Worm (Caenorhabditis elegans) whole organism, late embryonic: Measurements from ENCODE around the gene mboa-7.

Experiments
- C38D4.7 ChIP-seq: fragments of 200-800 bp; sonication (Bioruptor generic); optimal IDR thresholded peaks from 2 replicates; lab custom pipeline; 2018; ENCODE audit warnings: mild to moderate bottlenecking, missing genetic modification characterization, moderate library complexity, missing compliant biosample characterization
- K02D7.2 ChIP-seq: sonication (generic microtip); optimal IDR thresholded peaks from 2 replicates; lab custom pipeline; 2017; ENCODE audit warnings: mild to moderate bottlenecking, missing genetic modification characterization, missing compliant biosample characterization
- ceh-2 ChIP-seq: sonication (generic microtip); optimal IDR thresholded peaks from 2 replicates; lab custom pipeline; 2016; ENCODE audit warnings: missing genotype, missing genetic modification characterization, missing compliant biosample characterization
- ceh-22 ChIP-seq: sonication (generic microtip); optimal IDR thresholded peaks from 2 replicates; lab custom pipeline; 2017; ENCODE audit warnings: missing biosample characterization, missing genetic modification characterization
- ceh-30 ChIP-seq: fragments of 150-350 bp; optimal IDR thresholded peaks from 2 replicates; lab custom pipeline; 2014; ENCODE audit warnings: missing biosample characterization, missing genetic modification characterization
- ceh-45 ChIP-seq: fragments of 200-800 bp; sonication (Bioruptor generic); IDR thresholded peaks from 2 replicates; pipeline ENCODE4 v1.3.6; 2022; ENCODE audit warnings: missing genetic modification reagents, missing genetic modification characterization, missing compliant biosample characterization
- ceh-9 ChIP-seq: sonication (generic microtip); optimal IDR thresholded peaks from 2 replicates; lab custom pipeline; 2016; ENCODE audit warnings: mild to moderate bottlenecking, missing genetic modification characterization, inconsistent platforms, missing compliant biosample characterization
- dmd-4 ChIP-seq: sonication (generic microtip); optimal IDR thresholded peaks from 2 replicates; lab custom pipeline; 2016; ENCODE audit warnings: borderline replicate concordance, missing genetic modification characterization, missing compliant biosample characterization
- dve-1 ChIP-seq: sonication (generic microtip); optimal IDR thresholded peaks from 2 replicates; lab custom pipeline; 2017; ENCODE audit warnings: antibody characterized with exemption, mild to moderate bottlenecking, missing genetic modification characterization, missing compliant biosample characterization
- elt-2 ChIP-seq: sonication (generic microtip); optimal IDR thresholded peaks from 2 replicates; lab custom pipeline; 2016; ENCODE audit warnings: missing genetic modification reagents, missing genetic modification characterization, missing compliant biosample characterization
- elt-4 ChIP-seq: sonication (generic microtip); optimal IDR thresholded peaks from 2 replicates; lab custom pipeline; 2016; ENCODE audit warnings: missing genetic modification characterization, missing compliant biosample characterization
- ets-4 ChIP-seq: sonication (generic microtip); optimal IDR thresholded peaks from 2 replicates; lab custom pipeline; 2016; ENCODE audit warnings: missing genetic modification characterization, missing compliant biosample characterization
- hlh-30 ChIP-seq: sonication (generic microtip); optimal IDR thresholded peaks from 2 replicates; lab custom pipeline; 2017; ENCODE audit warnings: antibody characterized with exemption, missing genetic modification characterization, missing compliant biosample characterization; ENCODE audit not compliant: insufficient read depth
- hlh-8 ChIP-seq: sonication (generic microtip); optimal IDR thresholded peaks from 2 replicates; lab custom pipeline; 2016; ENCODE audit warnings: missing genotype, missing genetic modification characterization, missing compliant biosample characterization
- nhr-232 ChIP-seq: sonication (generic microtip); optimal IDR thresholded peaks from 2 replicates; lab custom pipeline; 2016; ENCODE audit warnings: missing genetic modification characterization, missing compliant biosample characterization
- npax-4 ChIP-seq: sonication (generic microtip); optimal IDR thresholded peaks from 2 replicates; lab custom pipeline; 2016; ENCODE audit warnings: missing genetic modification characterization, missing compliant biosample characterization
- pax-1 ChIP-seq: fragments of 150-350 bp; optimal IDR thresholded peaks from 2 replicates; lab custom pipeline; 2014; ENCODE audit warnings: missing biosample characterization, missing genetic modification characterization
- pha-2 ChIP-seq: sonication (generic microtip); optimal IDR thresholded peaks from 2 replicates; lab custom pipeline; 2017; ENCODE audit warnings: mild to moderate bottlenecking, missing genetic modification characterization, missing compliant biosample characterization
- pha-4 ChIP-seq: fragments of 150-350 bp; optimal IDR thresholded peaks from 2 replicates; lab custom pipeline; 2018; ENCODE audit warnings: missing biosample characterization, missing genetic modification reagents, missing genetic modification characterization
- pqm-1 ChIP-seq: sonication (generic microtip); optimal IDR thresholded peaks from 2 replicates; lab custom pipeline; 2016; ENCODE audit warnings: missing genetic modification characterization, missing compliant biosample characterization
- pros-1 ChIP-seq: fragments of 150-350 bp; optimal IDR thresholded peaks from 2 replicates; lab custom pipeline; 2014; ENCODE audit warnings: missing biosample characterization, missing genetic modification reagents, missing genetic modification characterization
- ref-2 ChIP-seq: sonication (generic microtip); optimal IDR thresholded peaks from 2 replicates; lab custom pipeline; 2016; ENCODE audit warnings: missing genetic modification characterization, missing compliant biosample characterization
- rnt-1 ChIP-seq: sonication (generic microtip); optimal IDR thresholded peaks from 2 replicates; lab custom pipeline; 2016; ENCODE audit warnings: missing genetic modification characterization, missing compliant biosample characterization
- sdc-2 ChIP-seq: sonication (generic microtip); optimal IDR thresholded peaks from 2 replicates; lab custom pipeline; 2016; ENCODE audit warnings: missing genotype, missing genetic modification characterization, missing compliant biosample characterization
- sox-4 ChIP-seq: sonication (generic microtip); optimal IDR thresholded peaks from 2 replicates; lab custom pipeline; 2017; ENCODE audit warnings: mild to moderate bottlenecking, missing genetic modification characterization, inconsistent platforms, missing compliant biosample characterization
- syd-9 ChIP-seq: sonication (generic microtip); optimal IDR thresholded peaks from 2 replicates; lab custom pipeline; 2016; ENCODE audit warnings: mild to moderate bottlenecking, missing genetic modification characterization, moderate library complexity, missing compliant biosample characterization
- tbx-2 ChIP-seq: sonication (generic microtip); optimal IDR thresholded peaks from 2 replicates; lab custom pipeline; 2016; ENCODE audit warnings: missing genetic modification characterization, missing compliant biosample characterization
- tbx-7 ChIP-seq: sonication (generic microtip); optimal IDR thresholded peaks from 2 replicates; lab custom pipeline; 2016; ENCODE audit warnings: missing genotype, missing genetic modification characterization, missing compliant biosample characterization
- ttx-3 ChIP-seq: sonication (generic microtip); optimal IDR thresholded peaks from 2 replicates; lab custom pipeline; 2016; ENCODE audit warnings: missing genetic modification reagents, missing genetic modification characterization, missing compliant biosample characterization
- unc-3 ChIP-seq, 2 experiments: fragments of 200-800 bp in 1 of 2; sonication (Bioruptor generic) in 1 of 2; sonication (generic microtip) in 1 of 2; conservative IDR thresholded peaks in 1 of 2; optimal IDR thresholded peaks in 1 of 2; 2 replicates each; pipeline versions ENCODE4 v1.3.6 to Lab custom; 2016 to 2022; ENCODE audit warnings: missing compliant biosample characterization in 2 of 2, missing genetic modification characterization in 2 of 2, missing genetic modification reagents in 1 of 2

The mboa-7 gene

ce11 chrX:10485300-10485755 is 39.0 kb downstream of the mboa-7 start, which contains the start of gene C33D3.3:
Gene C33D3.3 (plus strand): TSS chrX:10485350.
- TF ChIP-seq pha-2 (tag; lab: Kevin White, UChicago) (no peak), ets-4 (tag; lab: Kevin White, UChicago) (no peak), ref-2 (no peak), C38D4.7 (GFP tag; lab: Kevin White, UChicago) (no peak), ceh-30 (tag; lab: Kevin White, UChicago) (no peak), pqm-1 (tag; lab: Kevin White, UChicago) (no peak), pax-1 (tag; lab: Kevin White, UChicago) (no peak), hlh-30 (tag; lab: Kevin White, UChicago) (no peak), hlh-8 (tag; lab: Kevin White, UChicago) (no peak), tbx-7 (tag; lab: Kevin White, UChicago) (no peak)
- TF ChIP-seq, all 69 proteins: peak for 0

DNA sequence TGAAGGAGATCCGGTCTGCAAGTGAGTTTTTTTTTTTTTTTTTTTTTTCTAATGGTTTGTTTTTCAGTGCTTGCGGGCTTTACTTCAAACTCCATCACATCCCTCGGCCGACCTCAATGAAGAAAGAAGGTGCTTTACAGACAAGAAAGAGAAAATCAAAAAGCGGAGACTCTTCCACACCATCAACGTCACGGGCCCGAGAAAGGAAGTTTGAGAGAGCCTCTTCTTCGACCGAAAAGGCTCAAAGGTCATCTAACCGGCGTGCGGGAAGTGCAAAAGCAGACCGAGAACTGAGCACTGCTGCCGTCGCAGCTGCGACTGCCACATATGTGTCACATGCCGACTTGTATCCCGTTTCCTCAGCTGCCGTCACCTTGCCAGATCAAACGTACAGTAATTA is 42.1 kb downstream of the mboa-7 start:
- TF ChIP-seq ref-2, result no peak

DNA sequence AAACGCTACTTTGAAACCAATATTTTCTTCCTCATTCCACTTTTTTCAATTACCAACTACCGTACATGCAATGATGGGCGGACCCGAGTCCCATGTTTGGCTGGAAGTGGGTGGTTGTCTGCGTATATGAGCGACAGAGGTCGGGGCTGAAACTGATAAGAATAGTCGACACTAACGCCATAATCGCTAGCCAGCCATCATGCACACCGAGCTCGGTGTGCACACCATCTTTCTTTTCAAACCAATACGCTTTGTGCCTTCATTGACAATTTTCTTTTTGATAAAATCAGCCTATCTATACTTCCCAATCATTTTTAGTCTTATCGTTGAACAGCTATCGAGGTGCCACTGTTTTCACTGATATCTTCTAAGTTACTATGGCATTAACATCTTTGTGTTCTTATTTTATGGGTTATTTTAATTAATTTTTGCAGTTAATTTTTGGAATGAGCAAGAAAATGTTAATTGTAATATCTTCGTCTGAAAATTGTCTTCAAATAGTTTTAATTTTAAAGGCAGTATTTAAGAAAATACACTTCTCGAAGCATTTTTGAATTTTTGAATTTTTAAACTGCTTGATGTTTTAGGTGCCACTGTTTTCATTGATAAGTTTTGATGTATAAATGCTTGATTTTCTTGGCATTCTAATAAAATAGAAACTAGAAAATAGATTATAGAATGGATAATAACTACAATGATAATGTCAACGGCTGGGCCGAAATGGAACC is 43.6 kb downstream of the mboa-7 start, which contains the start of gene elt-2:
Gene elt-2 (plus strand): TSS at position 678 of the 728 bp plus-strand sequence.
- no peak for TF ChIP-seq tbx-2 (tag; lab: Kevin White, UChicago)
- TF ChIP-seq pqm-1 (tag; lab: Kevin White, UChicago), result peak; percentile 3

DNA sequence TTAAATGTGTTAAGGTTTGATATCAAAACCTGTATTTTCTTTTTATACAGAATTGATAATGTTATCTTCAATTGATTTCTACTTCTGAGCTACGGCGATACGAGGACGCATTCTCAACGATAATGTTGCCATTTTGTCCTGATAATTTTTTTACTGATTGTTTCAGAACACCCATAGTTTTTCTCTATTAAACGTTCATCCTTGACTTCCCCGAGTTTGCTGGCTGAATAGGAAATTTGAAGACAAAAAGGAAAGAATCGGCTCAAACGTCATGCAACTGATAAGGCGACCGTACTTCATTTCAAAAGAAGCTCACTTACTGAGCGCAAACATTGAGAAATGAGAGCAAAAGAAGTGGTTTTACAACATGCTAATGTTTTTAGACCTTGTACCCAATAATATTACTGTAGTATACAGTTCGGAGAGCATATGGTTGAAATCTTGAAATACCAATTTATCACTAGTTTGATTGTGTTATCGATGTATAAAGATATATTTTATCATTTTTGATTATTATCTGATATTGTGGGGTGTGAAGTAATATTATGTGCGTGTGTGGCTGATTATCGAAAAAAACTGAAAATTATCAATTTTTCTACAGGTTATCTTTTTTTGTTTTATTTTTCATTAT is 45.1 kb downstream of the mboa-7 start:
- TF ChIP-seq K02D7.2 (tag; lab: Kevin White, UChicago) (no peak), unc-3 (GFP tag; conservative IDR thresholded peaks at IDR 0.05; lab: Robert Waterston, UW) (no peak), unc-3 (tag; optimal IDR thresholded peaks at IDR 0.05; lab: Kevin White, UChicago) (no peak), nhr-232 (no peak)

DNA sequence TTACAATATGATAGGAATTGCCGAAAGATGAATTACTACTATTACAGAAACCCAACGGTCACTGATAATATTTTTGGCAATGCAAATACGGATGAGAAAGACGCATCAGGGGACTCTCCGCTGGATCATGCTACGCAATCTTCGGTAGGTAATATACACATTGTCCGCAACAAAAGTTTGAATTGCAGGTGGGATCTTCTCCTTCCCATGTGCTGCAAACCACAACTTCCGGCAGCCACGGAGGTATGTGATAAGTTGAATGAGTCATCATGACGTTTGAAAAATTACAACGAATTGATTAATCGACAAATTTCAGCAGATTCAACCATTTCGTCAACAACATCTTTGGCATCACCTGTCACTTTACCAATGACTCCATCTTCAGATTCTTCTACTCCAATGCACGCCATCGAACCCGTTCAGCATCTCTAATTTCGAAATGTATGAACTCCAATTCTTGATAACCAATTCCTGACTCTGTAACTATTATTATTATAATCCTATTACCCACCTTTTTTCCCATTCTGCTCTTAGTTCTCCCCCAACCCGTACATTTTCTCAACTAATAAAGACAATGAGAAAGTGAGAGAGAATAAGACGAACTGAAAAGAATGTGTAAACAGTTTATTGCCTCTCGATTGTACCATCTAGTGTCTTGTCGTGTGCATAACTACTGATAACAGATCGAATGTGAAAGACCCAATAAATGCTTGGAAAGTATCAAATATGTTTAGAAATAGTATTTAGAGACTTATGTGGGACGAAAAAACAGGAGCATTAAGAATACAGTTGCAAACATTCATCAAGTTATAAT is 47.0 kb downstream of the mboa-7 start:
- no peak for TF ChIP-seq dmd-4 (tag; lab: Kevin White, UChicago)
- TF ChIP-seq rnt-1 (tag; lab: Kevin White, UChicago), result no peak
- TF ChIP-seq dve-1 (tag; lab: Kevin White, UChicago), result no peak
- no peak for TF ChIP-seq syd-9
- TF ChIP-seq ttx-3 (tag; lab: Kevin White, UChicago), result no peak
- TF ChIP-seq hlh-8 (tag; lab: Kevin White, UChicago), result no peak
- TF ChIP-seq elt-4 (tag; lab: Kevin White, UChicago), result no peak
- no peak for TF ChIP-seq ceh-45 (GFP tag; lab: Robert Waterston, UW)
- TF ChIP-seq pros-1 (tag; lab: Kevin White, UChicago), result no peak
- no peak for TF ChIP-seq hlh-30 (tag; lab: Kevin White, UChicago)
- no peak for TF ChIP-seq sdc-2 (tag; lab: Kevin White, UChicago)
- no peak for TF ChIP-seq npax-4 (tag; lab: Kevin White, UChicago)
- TF ChIP-seq unc-3 (GFP tag; conservative IDR thresholded peaks at IDR 0.05; lab: Robert Waterston, UW), result no peak
- no peak for TF ChIP-seq unc-3 (tag; optimal IDR thresholded peaks at IDR 0.05; lab: Kevin White, UChicago)
- no peak for TF ChIP-seq sox-4
- no peak for TF ChIP-seq pha-4 (tag; lab: Kevin White, UChicago)
- TF ChIP-seq K02D7.2 (tag; lab: Kevin White, UChicago), result no peak
- TF ChIP-seq ceh-22 (tag; lab: Kevin White, UChicago), result no peak
- no peak for TF ChIP-seq elt-2 (tag; lab: Kevin White, UChicago)
- no peak for TF ChIP-seq ceh-2 (tag; lab: Kevin White, UChicago)
- no peak for TF ChIP-seq ceh-9 (tag; lab: Kevin White, UChicago)
